Fruit fly (Drosophila melanogaster) whole organism, embryonic: ENCODE results near the gene KP78a.

Source experiments
- ATbp ChIP-seq: fragments of 200-800 bp; sonication (Bioruptor generic); optimal IDR thresholded peaks from 2 replicates; lab custom pipeline; 2017; ENCODE audit warnings: missing biosample characterization, mild to moderate bottlenecking, missing genetic modification characterization, missing genetic modification reagents
- B-H1 ChIP-seq: fragments of 200-800 bp; sonication (Bioruptor generic); IDR thresholded peaks from 3 replicates; pipeline ENCODE4 v1.3.6; 2022; ENCODE audit warnings: missing biosample characterization, missing genetic modification characterization
- Blimp-1 ChIP-seq: fragments of 200-800 bp; sonication (Bioruptor generic); optimal IDR thresholded peaks from 3 replicates; lab custom pipeline; 2018; ENCODE audit warnings: missing biosample characterization, missing genetic modification characterization, mild to moderate bottlenecking, moderate library complexity, missing genetic modification reagents
- CG10209 ChIP-seq: fragments of 200-800 bp; sonication (Bioruptor generic); optimal IDR thresholded peaks from 3 replicates; lab custom pipeline; 2017; ENCODE audit warnings: missing biosample characterization, mild to moderate bottlenecking, missing genetic modification characterization, missing genetic modification reagents
- CG10267 ChIP-seq: fragments of 200-800 bp; sonication (Bioruptor generic); optimal IDR thresholded peaks from 2 replicates; lab custom pipeline; 2018; ENCODE audit warnings: missing biosample characterization, mild to moderate bottlenecking, missing genetic modification characterization, moderate library complexity
- CG10543 ChIP-seq: fragments of 200-800 bp; sonication (Bioruptor generic); optimal IDR thresholded peaks from 3 replicates; lab custom pipeline; 2017; ENCODE audit warnings: missing biosample characterization, mild to moderate bottlenecking, missing genetic modification characterization, moderate library complexity
- CG11723 ChIP-seq: fragments of 200-800 bp; sonication (Bioruptor generic); optimal IDR thresholded peaks from 2 replicates; lab custom pipeline; 2017; ENCODE audit warnings: missing biosample characterization, mild to moderate bottlenecking, missing genetic modification characterization
- CG13624 ChIP-seq: fragments of 200-800 bp; sonication (Bioruptor generic); optimal IDR thresholded peaks from 2 replicates; lab custom pipeline; 2016; ENCODE audit warnings: missing biosample characterization, missing genetic modification characterization
- CG15514 ChIP-seq: fragments of 200-800 bp; sonication (Bioruptor generic); optimal IDR thresholded peaks from 3 replicates; lab custom pipeline; 2017; ENCODE audit warnings: missing biosample characterization, missing genetic modification characterization, mild to moderate bottlenecking, moderate library complexity, missing genetic modification reagents
- CG18262 ChIP-seq: fragments of 200-800 bp; optimal IDR thresholded peaks from 3 replicates; lab custom pipeline; 2019; ENCODE audit warnings: missing biosample characterization, mild to moderate bottlenecking, missing genetic modification characterization, moderate library complexity
- CG2875 ChIP-seq: fragments of 200-800 bp; sonication (Bioruptor generic); optimal IDR thresholded peaks from 2 replicates; lab custom pipeline; 2017; ENCODE audit warnings: missing biosample characterization, mild to moderate bottlenecking, missing genetic modification characterization, missing genetic modification reagents
- CG30431 ChIP-seq: fragments of 200-800 bp; sonication (Bioruptor generic); optimal IDR thresholded peaks from 2 replicates; lab custom pipeline; 2017; ENCODE audit warnings: missing biosample characterization, missing genetic modification characterization
- CG3838 ChIP-seq: fragments of 200-800 bp; sonication (Bioruptor generic); optimal IDR thresholded peaks from 3 replicates; lab custom pipeline; 2016; ENCODE audit warnings: missing biosample characterization, missing genetic modification characterization
- CG4404 ChIP-seq: fragments of 200-800 bp; sonication (Bioruptor generic); IDR thresholded peaks from 2 replicates; pipeline ENCODE4 v1.3.6; 2022; ENCODE audit warnings: missing biosample characterization, missing genetic modification characterization
- CG6791 ChIP-seq: fragments of 200-800 bp; sonication (Bioruptor generic); IDR thresholded peaks from 3 replicates; pipeline ENCODE4 v1.3.6; 2022; ENCODE audit warnings: missing biosample characterization, missing genetic modification characterization; ENCODE audit not compliant: partially characterized antibody
- CG7372 ChIP-seq: fragments of 200-800 bp; sonication (Bioruptor generic); IDR thresholded peaks from 2 replicates; pipeline ENCODE4 v1.3.6; 2022; ENCODE audit warnings: missing biosample characterization, missing genetic modification characterization
- CG7963 ChIP-seq: fragments of 200-800 bp; sonication (Bioruptor generic); IDR thresholded peaks from 3 replicates; pipeline ENCODE4 v1.3.6; 2022; ENCODE audit warnings: missing biosample characterization, missing genetic modification characterization; ENCODE audit not compliant: partially characterized antibody
- CG8089 ChIP-seq: fragments of 200-800 bp; sonication (Bioruptor generic); optimal IDR thresholded peaks from 3 replicates; lab custom pipeline; 2016; ENCODE audit warnings: missing biosample characterization, missing genetic modification characterization
- CG8281 ChIP-seq: fragments of 200-800 bp; sonication (Bioruptor generic); optimal IDR thresholded peaks from 2 replicates; lab custom pipeline; 2018; ENCODE audit warnings: missing biosample characterization, mild to moderate bottlenecking, missing genetic modification characterization, moderate library complexity
- CG8478 ChIP-seq: fragments of >200 bp; optimal IDR thresholded peaks from 2 replicates; lab custom pipeline; 2018
- Camta ChIP-seq: fragments of 200-800 bp; sonication (Bioruptor generic); optimal IDR thresholded peaks from 2 replicates; lab custom pipeline; 2016; ENCODE audit warnings: missing biosample characterization, missing genetic modification characterization
- ERR ChIP-seq: fragments of 200-800 bp; sonication (Bioruptor generic); optimal IDR thresholded peaks from 2 replicates; lab custom pipeline; 2016; ENCODE audit warnings: missing biosample characterization, missing genetic modification characterization
- Hmr ChIP-seq: fragments of 200-800 bp; sonication (Bioruptor generic); optimal IDR thresholded peaks from 3 replicates; lab custom pipeline; 2017; ENCODE audit warnings: mild to moderate bottlenecking, missing biosample characterization, missing genetic modification reagents, missing genetic modification characterization
- Jarid2 ChIP-seq: fragments of 200-800 bp; sonication (Bioruptor generic); optimal IDR thresholded peaks from 3 replicates; lab custom pipeline; 2017; ENCODE audit warnings: mild to moderate bottlenecking, missing biosample characterization, missing genetic modification reagents, missing genetic modification characterization
- NC2α ChIP-seq: fragments of 200-800 bp; sonication (Bioruptor generic); optimal IDR thresholded peaks from 2 replicates; lab custom pipeline; 2016; ENCODE audit warnings: missing biosample characterization, missing genetic modification characterization
- NC2β ChIP-seq: fragments of 200-800 bp; sonication (Bioruptor generic); optimal IDR thresholded peaks from 2 replicates; lab custom pipeline; 2016; ENCODE audit warnings: missing biosample characterization, missing genetic modification characterization
- Ptx1 ChIP-seq: fragments of 200-800 bp; sonication (Bioruptor generic); IDR thresholded peaks from 2 replicates; pipeline ENCODE4 v1.3.6; 2022; ENCODE audit warnings: missing biosample characterization, missing genetic modification characterization
- ac ChIP-seq: fragments of 200-800 bp; sonication (Bioruptor generic); optimal IDR thresholded peaks from 3 replicates; lab custom pipeline; 2017; ENCODE audit warnings: missing biosample characterization, mild to moderate bottlenecking, missing genetic modification characterization
- btn ChIP-seq: fragments of 200-800 bp; sonication (Bioruptor generic); optimal IDR thresholded peaks from 2 replicates; lab custom pipeline; 2016; ENCODE audit warnings: missing biosample characterization, missing genetic modification characterization
- cwo ChIP-seq: fragments of 200-800 bp; sonication (Bioruptor generic); optimal IDR thresholded peaks from 3 replicates; lab custom pipeline; 2017; ENCODE audit warnings: missing biosample characterization, missing genetic modification characterization, mild to moderate bottlenecking, moderate library complexity, missing genetic modification reagents
- dmrt11E ChIP-seq: fragments of 200-800 bp; sonication (Bioruptor generic); optimal IDR thresholded peaks from 3 replicates; lab custom pipeline; 2018; ENCODE audit warnings: missing biosample characterization, mild to moderate bottlenecking, missing genetic modification characterization, moderate library complexity
- dpn ChIP-seq, 2 experiments: fragments of 200-800 bp; sonication (Bioruptor generic); optimal IDR thresholded peaks; 3 replicates each; lab custom pipeline; 2016; ENCODE audit warnings: missing biosample characterization in 2 of 2, missing genetic modification characterization in 2 of 2
- fd102C ChIP-seq: fragments of 200-800 bp; sonication (Bioruptor generic); optimal IDR thresholded peaks from 2 replicates; lab custom pipeline; 2018; ENCODE audit warnings: missing biosample characterization, mild to moderate bottlenecking, missing genetic modification characterization, moderate library complexity
- fd64A ChIP-seq: fragments of 200-800 bp; sonication (Bioruptor generic); optimal IDR thresholded peaks from 3 replicates; lab custom pipeline; 2018; ENCODE audit warnings: missing biosample characterization, mild to moderate bottlenecking, missing genetic modification characterization
- gcm ChIP-seq: fragments of 200-800 bp; sonication (Bioruptor generic); optimal IDR thresholded peaks from 2 replicates; lab custom pipeline; 2019; ENCODE audit warnings: missing biosample characterization, mild to moderate bottlenecking, missing genetic modification characterization, moderate library complexity
- grau ChIP-seq: fragments of 200-800 bp; optimal IDR thresholded peaks from 3 replicates; lab custom pipeline; 2019; ENCODE audit warnings: missing biosample characterization, mild to moderate bottlenecking, missing genetic modification characterization, moderate library complexity
- hbn ChIP-seq: fragments of 200-800 bp; sonication (Bioruptor generic); IDR thresholded peaks from 2 replicates; pipeline ENCODE4 v1.3.6; 2022; ENCODE audit warnings: missing biosample characterization, missing genetic modification characterization; ENCODE audit not compliant: partially characterized antibody
- hth ChIP-seq: fragments of >200 bp; optimal IDR thresholded peaks from 2 replicates; lab custom pipeline; 2017; ENCODE audit warnings: inconsistent platforms
- insv ChIP-seq, 2 experiments: fragments of 200-800 bp; sonication (Bioruptor generic); optimal IDR thresholded peaks; 3 replicates each; lab custom pipeline; 2016 to 2018; ENCODE audit warnings: missing biosample characterization in 2 of 2, missing genetic modification characterization in 2 of 2
- luna ChIP-seq: fragments of 200-800 bp; sonication (Bioruptor generic); optimal IDR thresholded peaks from 2 replicates; lab custom pipeline; 2016; ENCODE audit warnings: missing biosample characterization, missing genetic modification characterization
- nmo ChIP-seq: fragments of 200-800 bp; sonication (Bioruptor generic); optimal IDR thresholded peaks from 2 replicates; lab custom pipeline; 2018; ENCODE audit warnings: missing biosample characterization, mild to moderate bottlenecking, missing genetic modification characterization, moderate library complexity
- pan ChIP-seq, 4 experiments: fragments of >200 bp in 3 of 4; fragments of 200-800 bp in 1 of 4; sonication (Bioruptor generic) in 1 of 4; optimal IDR thresholded peaks in 3 of 4; IDR thresholded peaks in 1 of 4; 2 replicates each; pipeline versions ENCODE4 v1.3.6 to Lab custom; 2017 to 2022; ENCODE audit warnings: missing biosample characterization in 2 of 4, missing genetic modification characterization in 2 of 4, mixed read lengths in 1 of 4
- pros ChIP-seq: fragments of 200-800 bp; sonication (Bioruptor generic); optimal IDR thresholded peaks from 3 replicates; lab custom pipeline; 2019; ENCODE audit warnings: missing biosample characterization, mild to moderate bottlenecking, missing genetic modification characterization, moderate library complexity
- repo ChIP-seq: fragments of 200-800 bp; sonication (Bioruptor generic); optimal IDR thresholded peaks from 2 replicates; lab custom pipeline; 2016; ENCODE audit warnings: missing biosample characterization, missing genetic modification characterization
- tin ChIP-seq: fragments of 200-800 bp; sonication (Bioruptor generic); optimal IDR thresholded peaks from 3 replicates; lab custom pipeline; 2016; ENCODE audit warnings: missing biosample characterization, missing genetic modification characterization
- wdn ChIP-seq: fragments of 200-800 bp; sonication (Bioruptor generic); IDR thresholded peaks from 2 replicates; pipeline ENCODE4 v1.3.6; 2022; ENCODE audit warnings: missing biosample characterization, missing genetic modification characterization
- zfh2 ChIP-seq: fragments of 200-800 bp; sonication (Bioruptor generic); optimal IDR thresholded peaks from 2 replicates; lab custom pipeline; 2016; ENCODE audit warnings: missing biosample characterization, missing genetic modification characterization

The KP78a gene

dm6 chr3R:11372053-11373016 is 19.4 kb upstream of the KP78a start (continued):
- TF ChIP-seq pan (optimal IDR thresholded peaks at IDR 0.05; lab: Kevin White, UChicago), result no peak
- peak in 1 of 2 experiments; percentile 19 for TF ChIP-seq pan (GFP tag; optimal IDR thresholded peaks at IDR 0.05 in 1 of 2, IDR thresholded peaks at IDR 0.05 in 1 of 2)
- TF ChIP-seq wdn (GFP tag; lab: Robert Waterston, UW), result no peak
- peak; percentile 99 for TF ChIP-seq Jarid2 (GFP tag; lab: Kevin White, UChicago)
- no peak for TF ChIP-seq ERR
- TF ChIP-seq hth (lab: Kevin White, UChicago), result no peak
- no peak for TF ChIP-seq CG4404 (GFP tag; lab: Robert Waterston, UW)
- peak; percentile 53 for TF ChIP-seq fd102C (GFP tag; lab: Kevin White, UChicago)
- no peak for TF ChIP-seq CG3838
- no peak for TF ChIP-seq CG8281 (tag; lab: Kevin White, UChicago)
- peak; percentile 14 for TF ChIP-seq Camta
- no peak for TF ChIP-seq CG2875
- TF ChIP-seq CG7372 (GFP tag; lab: Robert Waterston, UW), result 0 out of 2 replicates have a peak, but pooled peaks have one; percentile 4
- TF ChIP-seq cwo, result no peak
- peak; percentile 13 for TF ChIP-seq CG10543 (GFP tag; lab: Kevin White, UChicago)
- no peak for TF ChIP-seq NC2β (GFP tag; lab: Kevin White, UChicago)
- TF ChIP-seq CG10267 (tag; lab: Kevin White, UChicago), result peak; percentile 14
- TF ChIP-seq zfh2, result no peak
- no peak for TF ChIP-seq B-H1
- TF ChIP-seq Blimp-1 (GFP tag; lab: Kevin White, UChicago), result no peak
- TF ChIP-seq dpn (GFP tag; optimal IDR thresholded peaks at IDR 0.05; lab: Kevin White, UChicago), result peak in 1 of 2 experiments; percentile 27
- TF ChIP-seq CG8478 (lab: Kevin White, UChicago), result peak; percentile 94
- TF ChIP-seq fd64A (GFP tag; lab: Kevin White, UChicago), result peak; percentile 28
- TF ChIP-seq luna (GFP tag; lab: Kevin White, UChicago), result no peak
- peak; percentile 14 for TF ChIP-seq nmo (GFP tag; lab: Kevin White, UChicago)
- TF ChIP-seq insv (GFP tag; optimal IDR thresholded peaks at IDR 0.05; lab: Kevin White, UChicago), result peak in 1 of 2 experiments; percentile 39
- TF ChIP-seq pros (GFP tag; lab: Kevin White, UChicago), result peak; percentile 100
- no peak for TF ChIP-seq CG13624 (GFP tag; lab: Kevin White, UChicago)
- TF ChIP-seq repo (GFP tag; lab: Kevin White, UChicago), result no peak
- no peak for TF ChIP-seq dmrt11E (tag; lab: Kevin White, UChicago)
- TF ChIP-seq grau, result peak; percentile 9
- TF ChIP-seq CG11723, result peak; percentile 40
- TF ChIP-seq CG7963 (GFP tag; lab: Robert Waterston, UW), result 0 out of 3 replicates have a peak, but pooled peaks have one; percentile 44
- peak; percentile 68 for TF ChIP-seq gcm (GFP tag; lab: Kevin White, UChicago)
- TF ChIP-seq ATbp (GFP tag; lab: Kevin White, UChicago), result no peak
- TF ChIP-seq CG18262 (tag; lab: Kevin White, UChicago), result no peak
- no peak for TF ChIP-seq CG15514
- no peak for TF ChIP-seq Ptx1
- TF ChIP-seq Hmr (GFP tag; lab: Kevin White, UChicago), result peak; percentile 21
- TF ChIP-seq hbn (GFP tag; lab: Robert Waterston, UW), result 0 out of 2 replicates have a peak, but pooled peaks have one; percentile 32
- peak; percentile 12 for TF ChIP-seq CG10209 (GFP tag; lab: Kevin White, UChicago)
- TF ChIP-seq btn (GFP tag; lab: Kevin White, UChicago), result peak; percentile 34
- TF ChIP-seq CG8089 (GFP tag; lab: Kevin White, UChicago), result peak; percentile 54
- TF ChIP-seq NC2α (GFP tag; lab: Kevin White, UChicago), result peak; percentile 22
- peak; percentile 42 for TF ChIP-seq ac
- no peak for TF ChIP-seq tin (GFP tag; lab: Kevin White, UChicago)
- TF ChIP-seq CG30431, result no peak
- peak; percentile 59; the same call in 1 of the 3 replicates for TF ChIP-seq CG6791 (GFP tag; lab: Robert Waterston, UW)
